Fruit fly (Drosophila melanogaster) whole organism, wandering third instar larva: ENCODE data around the gene Inx3.

Source experiments
- pan ChIP-seq: fragments of >200 bp; optimal IDR thresholded peaks from 2 replicates; lab custom pipeline; 2017
- rgr ChIP-seq: fragments of 200-800 bp; sonication (Bioruptor generic); optimal IDR thresholded peaks from 3 replicates; lab custom pipeline; 2016; ENCODE audit warnings: missing biosample characterization, mild to moderate bottlenecking, missing genetic modification characterization
- tai ChIP-seq: sonication (Bioruptor generic); optimal IDR thresholded peaks from 2 replicates; lab custom pipeline; 2016; ENCODE audit warnings: missing biosample characterization, missing genetic modification characterization

DNA sequence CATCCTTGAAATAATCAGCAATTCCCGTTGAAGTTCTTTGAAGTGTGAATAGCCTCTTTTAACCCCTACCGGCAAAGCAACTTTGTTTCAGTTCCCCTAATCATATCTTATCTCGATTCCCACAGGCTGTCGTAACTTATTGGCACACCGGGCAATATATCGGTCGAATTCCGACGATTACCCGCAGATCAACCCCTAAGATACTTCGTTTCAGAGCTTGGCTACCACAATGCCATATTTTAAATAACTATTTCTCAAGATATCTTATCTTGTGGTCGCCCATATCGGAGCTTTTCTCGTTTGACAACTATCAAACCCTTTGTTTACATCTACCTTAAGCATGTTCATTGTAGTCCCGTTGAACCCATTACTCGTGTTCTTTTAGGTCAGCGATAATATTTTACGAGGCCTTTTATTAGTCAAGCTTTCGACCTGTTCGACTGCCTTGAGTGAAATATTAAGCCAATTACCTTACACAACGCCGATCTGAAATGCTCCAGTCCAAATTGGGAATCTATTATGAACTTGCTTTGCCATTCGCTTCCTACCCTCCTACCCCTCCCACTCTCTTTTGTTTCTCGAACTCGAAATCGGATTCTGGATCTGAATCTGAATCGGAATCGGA lies 39.7 kb upstream of the Inx3 start:
- TF ChIP-seq pan (lab: Kevin White, UChicago), result no peak
- no peak for TF ChIP-seq tai (GFP tag; lab: Kevin White, UChicago)
- TF ChIP-seq rgr, result no peak
